Fruit fly (Drosophila melanogaster): ENCODE data around the gene TTLL1B.
A peak's percentile ranks its signal among the peaks of the same experiment; 100 is the strongest.

Gene TTLL1B

dm6 chr3L:4606739-4607428, 41.2 kb upstream of the TTLL1B start (continued):
- TF ChIP-seq sima (GFP tag; optimal IDR thresholded peaks at IDR 0.05) (no peak), ind (GFP tag; optimal IDR thresholded peaks at IDR 0.05) (no peak), Awh (GFP tag; IDR thresholded peaks at IDR 0.05) (0 out of 2 replicates have a peak, but pooled peaks have one; percentile 14), CG13296 (GFP tag; optimal IDR thresholded peaks at IDR 0.05) (no peak), CG13775 (GFP tag; optimal IDR thresholded peaks at IDR 0.05) (no peak), CG10959 (GFP tag; IDR thresholded peaks at IDR 0.05) (no peak), Lpt (GFP tag; optimal IDR thresholded peaks at IDR 0.05) (no peak), Fer3 (tag; optimal IDR thresholded peaks at IDR 0.05) (no peak), CG12391 (tag; optimal IDR thresholded peaks at IDR 0.05) (peak; percentile 21), CG9797 (GFP tag; optimal IDR thresholded peaks at IDR 0.05) (no peak), CG14014 (GFP tag; IDR thresholded peaks at IDR 0.05) (no peak), gem (tag; optimal IDR thresholded peaks at IDR 0.05) (peak; percentile 53), sisA (GFP tag; IDR thresholded peaks at IDR 0.05) (0 out of 2 replicates have a peak, but pooled peaks have one; percentile 16), Opbp (GFP tag; IDR thresholded peaks at IDR 0.05; ENCODE audit: partially characterized antibody) (no peak), CG7839 (tag; optimal IDR thresholded peaks at IDR 0.05) (peak; percentile 22), crol (GFP tag; IDR thresholded peaks at IDR 0.05) (peak; percentile 83), CG16863 (GFP tag; optimal IDR thresholded peaks at IDR 0.05) (no peak), CG9215 (GFP tag; IDR thresholded peaks at IDR 0.05) (no peak), CG2889 (GFP tag; IDR thresholded peaks at IDR 0.05) (no peak), dan (GFP tag; IDR thresholded peaks at IDR 0.05) (no peak), CG32532 (GFP tag; IDR thresholded peaks at IDR 0.05) (no peak), Hmr (GFP tag; optimal IDR thresholded peaks at IDR 0.05) (no peak), lola (GFP tag; optimal IDR thresholded peaks at IDR 0.05) (peak in 1 of 3 experiments; percentile 23), CG2116 (GFP tag; optimal IDR thresholded peaks at IDR 0.05) (no peak), zf30C (GFP tag; optimal IDR thresholded peaks at IDR 0.05) (no peak), Tbp (GFP tag; optimal IDR thresholded peaks at IDR 0.05) (no peak), dmrt99B (tag; optimal IDR thresholded peaks at IDR 0.05) (peak; percentile 41), Sox102F (GFP tag; optimal IDR thresholded peaks at IDR 0.05) (peak; percentile 53), CG3163 (GFP tag; optimal IDR thresholded peaks at IDR 0.05) (no peak), Ada2b (GFP tag; IDR thresholded peaks at IDR 0.05) (no peak), CG11456 (GFP tag; IDR thresholded peaks at IDR 0.05) (no peak), Sox100B (GFP tag; optimal IDR thresholded peaks at IDR 0.05) (peak; percentile 10), dysf (GFP tag; IDR thresholded peaks at IDR 0.05) (no peak), vfl (GFP tag; optimal IDR thresholded peaks at IDR 0.05) (no peak), CG8388 (GFP tag; optimal IDR thresholded peaks at IDR 0.05) (peak; percentile 4), Trl (optimal IDR thresholded peaks at IDR 0.05) (no peak), Trl (GFP tag; optimal IDR thresholded peaks at IDR 0.05) (no peak), CG14710 (tag; optimal IDR thresholded peaks at IDR 0.05) (peak; percentile 33), nerfin-2 (GFP tag; IDR thresholded peaks at IDR 0.05; ENCODE audit: partially characterized antibody) (no peak), CG8290 (GFP tag; optimal IDR thresholded peaks at IDR 0.05) (no peak), CG8290 (tag; optimal IDR thresholded peaks at IDR 0.05) (no peak), CG10431 (GFP tag; optimal IDR thresholded peaks at IDR 0.05) (no peak), NFAT (GFP tag; IDR thresholded peaks at IDR 0.05) (no peak), nmo (GFP tag; optimal IDR thresholded peaks at IDR 0.05) (peak; percentile 44), Camta (GFP tag; optimal IDR thresholded peaks at IDR 0.05) (no peak), Hand (GFP tag; optimal IDR thresholded peaks at IDR 0.05) (no peak), shn (GFP tag; optimal IDR thresholded peaks at IDR 0.05) (no peak), hth (optimal IDR thresholded peaks at IDR 0.05) (no peak), CG13123 (GFP tag; optimal IDR thresholded peaks at IDR 0.05) (no peak), CG15514 (GFP tag; optimal IDR thresholded peaks at IDR 0.05) (no peak), pzg (GFP tag; optimal IDR thresholded peaks at IDR 0.05) (no peak)

All from whole organism, embryonic.